Fruit fly (Drosophila melanogaster) whole organism, embryonic: ENCODE data around the gene CG32832.

ENCODE experiments used
- ATbp ChIP-seq: fragments of 200-800 bp; sonication (Bioruptor generic); optimal IDR thresholded peaks from 2 replicates; lab custom pipeline; 2017; ENCODE audit warnings: missing biosample characterization, mild to moderate bottlenecking, missing genetic modification characterization, missing genetic modification reagents
- Abd-B ChIP-seq: fragments of 200-800 bp; sonication (Bioruptor generic); optimal IDR thresholded peaks from 2 replicates; lab custom pipeline; 2018; ENCODE audit warnings: missing biosample characterization, mild to moderate bottlenecking, missing genetic modification characterization, moderate library complexity
- Asciz ChIP-seq: fragments of 200-800 bp; sonication (Bioruptor generic); optimal IDR thresholded peaks from 2 replicates; lab custom pipeline; 2017; ENCODE audit warnings: missing biosample characterization, mild to moderate bottlenecking, missing genetic modification characterization, missing genetic modification reagents
- B-H2 ChIP-seq: fragments of 200-800 bp; sonication (Bioruptor generic); optimal IDR thresholded peaks from 2 replicates; lab custom pipeline; 2018; ENCODE audit warnings: missing biosample characterization, mild to moderate bottlenecking, missing genetic modification characterization
- CG10209 ChIP-seq: fragments of 200-800 bp; sonication (Bioruptor generic); optimal IDR thresholded peaks from 3 replicates; lab custom pipeline; 2017; ENCODE audit warnings: missing biosample characterization, mild to moderate bottlenecking, missing genetic modification characterization, missing genetic modification reagents
- CG12769 ChIP-seq: fragments of 200-800 bp; sonication (Bioruptor generic); optimal IDR thresholded peaks from 2 replicates; lab custom pipeline; 2019; ENCODE audit warnings: missing biosample characterization, mild to moderate bottlenecking, missing genetic modification characterization, moderate library complexity
- CG15269 ChIP-seq: fragments of 200-800 bp; sonication (Bioruptor generic); optimal IDR thresholded peaks from 2 replicates; lab custom pipeline; 2018; ENCODE audit warnings: missing biosample characterization, mild to moderate bottlenecking, missing genetic modification characterization, moderate library complexity
- CG1647 ChIP-seq: fragments of 200-800 bp; sonication (Bioruptor generic); optimal IDR thresholded peaks from 3 replicates; lab custom pipeline; 2016; ENCODE audit warnings: missing biosample characterization, missing genetic modification characterization
- CG2120 ChIP-seq: fragments of 200-800 bp; sonication (Bioruptor generic); optimal IDR thresholded peaks from 3 replicates; lab custom pipeline; 2016; ENCODE audit warnings: missing biosample characterization, missing genetic modification characterization
- CG32532 ChIP-seq: fragments of 200-800 bp; sonication (Bioruptor generic); IDR thresholded peaks from 2 replicates; pipeline ENCODE4 v1.3.6; 2022; ENCODE audit warnings: missing biosample characterization, missing genetic modification characterization
- CG34376 ChIP-seq: fragments of 200-800 bp; sonication (Bioruptor generic); optimal IDR thresholded peaks from 2 replicates; lab custom pipeline; 2018; ENCODE audit warnings: missing biosample characterization, mild to moderate bottlenecking, missing genetic modification characterization
- CG6175 ChIP-seq: fragments of 200-800 bp; sonication (Bioruptor generic); IDR thresholded peaks from 3 replicates; pipeline ENCODE4 v1.3.6; 2022; ENCODE audit warnings: missing biosample characterization, missing genetic modification characterization
- CG6689 ChIP-seq: fragments of 200-800 bp; sonication (Bioruptor generic); IDR thresholded peaks from 2 replicates; pipeline ENCODE4 v1.3.6; 2022; ENCODE audit warnings: missing biosample characterization, missing genetic modification characterization
- Dad ChIP-seq: fragments of 200-800 bp; sonication (Bioruptor generic); optimal IDR thresholded peaks from 3 replicates; lab custom pipeline; 2016; ENCODE audit warnings: missing biosample characterization, missing genetic modification characterization
- Dbx ChIP-seq: fragments of 200-800 bp; sonication (Bioruptor generic); IDR thresholded peaks from 3 replicates; pipeline ENCODE4 v1.3.6; 2022; ENCODE audit warnings: missing biosample characterization, missing genetic modification characterization
- Drgx ChIP-seq: fragments of 200-800 bp; sonication (Bioruptor generic); IDR thresholded peaks from 2 replicates; pipeline ENCODE4 v1.3.6; 2022; ENCODE audit warnings: missing biosample characterization, missing genetic modification characterization
- Eip74EF ChIP-seq, 2 experiments: fragments of 200-800 bp in 1 of 2; fragments of >200 bp in 1 of 2; sonication (Bioruptor generic) in 1 of 2; optimal IDR thresholded peaks; 2 replicates each; lab custom pipeline; 2017 to 2019; ENCODE audit warnings: missing biosample characterization in 2 of 2, missing genetic modification characterization in 2 of 2, mild to moderate bottlenecking in 1 of 2, moderate library complexity in 1 of 2
- GATAe ChIP-seq: fragments of 200-800 bp; sonication (Bioruptor generic); conservative IDR thresholded peaks from 2 replicates; pipeline ENCODE4 v1.3.6; 2022; ENCODE audit warnings: missing biosample characterization, missing genetic modification characterization
- Hey ChIP-seq: fragments of 200-800 bp; sonication (Bioruptor generic); optimal IDR thresholded peaks from 3 replicates; lab custom pipeline; 2018; ENCODE audit warnings: missing biosample characterization, mild to moderate bottlenecking, missing genetic modification characterization
- Hmr ChIP-seq: fragments of 200-800 bp; sonication (Bioruptor generic); optimal IDR thresholded peaks from 3 replicates; lab custom pipeline; 2017; ENCODE audit warnings: mild to moderate bottlenecking, missing biosample characterization, missing genetic modification reagents, missing genetic modification characterization
- Hr78 ChIP-seq, 2 experiments: fragments of 200-800 bp in 1 of 2; fragments of >200 bp in 1 of 2; sonication (Bioruptor generic) in 1 of 2; optimal IDR thresholded peaks; 2 replicates each; lab custom pipeline; 2017 to 2019; ENCODE audit warnings: missing biosample characterization in 2 of 2, missing genetic modification characterization in 2 of 2, mild to moderate bottlenecking in 1 of 2, moderate library complexity in 1 of 2
- Lim3 ChIP-seq: fragments of 200-800 bp; sonication (Bioruptor generic); IDR thresholded peaks from 2 replicates; pipeline ENCODE4 v1.3.6; 2022; ENCODE audit warnings: missing biosample characterization, missing genetic modification characterization
- Med ChIP-seq: fragments of 200-800 bp; sonication (Bioruptor generic); peaks from one replicate; lab custom pipeline; 2016; ENCODE audit warnings: missing biosample characterization, missing genetic modification characterization, mild to moderate bottlenecking, inconsistent platforms, moderate library complexity
- Nf-YA ChIP-seq: fragments of 200-800 bp; sonication (Bioruptor generic); IDR thresholded peaks from 2 replicates; pipeline ENCODE4 v1.3.6; 2022; ENCODE audit warnings: missing biosample characterization, missing genetic modification characterization
- Nf-YC ChIP-seq: fragments of 200-800 bp; optimal IDR thresholded peaks from 3 replicates; lab custom pipeline; 2019; ENCODE audit warnings: missing biosample characterization, mild to moderate bottlenecking, missing genetic modification characterization, moderate library complexity
- Optix ChIP-seq: fragments of 200-800 bp; sonication (Bioruptor generic); IDR thresholded peaks from 3 replicates; pipeline ENCODE4 v1.3.6; 2022; ENCODE audit warnings: missing biosample characterization, missing genetic modification characterization
- Pdp1 ChIP-seq, 2 experiments: fragments of 200-800 bp; sonication (Bioruptor generic); optimal IDR thresholded peaks; 3 replicates each; lab custom pipeline; 2016; ENCODE audit warnings: missing biosample characterization in 2 of 2, missing genetic modification characterization in 2 of 2, mild to moderate bottlenecking in 1 of 2, moderate library complexity in 1 of 2
- Usf ChIP-seq: fragments of 200-800 bp; sonication (Bioruptor generic); optimal IDR thresholded peaks from 2 replicates; lab custom pipeline; 2017; ENCODE audit warnings: missing genotype, missing biosample characterization, missing genetic modification characterization
- chinmo ChIP-seq: fragments of 200-800 bp; sonication (Bioruptor generic); IDR thresholded peaks from 4 replicates; pipeline ENCODE4 v1.3.6; 2022; ENCODE audit warnings: missing biosample characterization, missing genetic modification characterization; ENCODE audit not compliant: partially characterized antibody
- ci ChIP-seq: fragments of 200-800 bp; sonication (Bioruptor generic); IDR thresholded peaks from 3 replicates; pipeline ENCODE4 v1.3.6; 2022; ENCODE audit warnings: missing biosample characterization, missing genetic modification characterization
- crol ChIP-seq: fragments of 200-800 bp; sonication (Bioruptor generic); IDR thresholded peaks from 2 replicates; pipeline ENCODE4 v1.3.6; 2022; ENCODE audit warnings: missing biosample characterization, missing genetic modification characterization
- cwo ChIP-seq: fragments of 200-800 bp; sonication (Bioruptor generic); optimal IDR thresholded peaks from 3 replicates; lab custom pipeline; 2017; ENCODE audit warnings: missing biosample characterization, missing genetic modification characterization, mild to moderate bottlenecking, moderate library complexity, missing genetic modification reagents
- eve ChIP-seq, 2 experiments: fragments of >200 bp; optimal IDR thresholded peaks; 2 replicates each; lab custom pipeline; 2017; ENCODE audit warnings: missing biosample characterization in 2 of 2, missing genetic modification characterization in 2 of 2
- exex ChIP-seq: fragments of 200-800 bp; sonication (Bioruptor generic); optimal IDR thresholded peaks from 4 replicates; lab custom pipeline; 2018; ENCODE audit warnings: missing biosample characterization, mild to moderate bottlenecking, missing genetic modification characterization, moderate library complexity
- ftz-f1 ChIP-seq: fragments of 200-800 bp; sonication (Bioruptor generic); optimal IDR thresholded peaks from 2 replicates; lab custom pipeline; 2016; ENCODE audit warnings: missing biosample characterization, missing genetic modification characterization
- grn ChIP-seq: fragments of 200-800 bp; sonication (Bioruptor generic); optimal IDR thresholded peaks from 3 replicates; lab custom pipeline; 2017; ENCODE audit warnings: missing biosample characterization, missing genetic modification characterization
- h ChIP-seq: fragments of >200 bp; optimal IDR thresholded peaks from 2 replicates; lab custom pipeline; 2017
- her ChIP-seq: fragments of 200-800 bp; sonication (Bioruptor generic); optimal IDR thresholded peaks from 2 replicates; lab custom pipeline; 2016; ENCODE audit warnings: missing biosample characterization, missing genetic modification characterization
- mirr ChIP-seq: fragments of 200-800 bp; sonication (Bioruptor generic); optimal IDR thresholded peaks from 3 replicates; lab custom pipeline; 2018; ENCODE audit warnings: missing biosample characterization, mild to moderate bottlenecking, missing genetic modification characterization
- mld ChIP-seq: fragments of 200-800 bp; sonication (Bioruptor generic); IDR thresholded peaks from 3 replicates; pipeline ENCODE4 v1.3.6; 2022; ENCODE audit warnings: missing biosample characterization, missing genetic modification characterization; ENCODE audit not compliant: partially characterized antibody
- otp ChIP-seq: fragments of 200-800 bp; sonication (Bioruptor generic); IDR thresholded peaks from 3 replicates; pipeline ENCODE4, ENCODE4 v1.3.6; 2022; ENCODE audit warnings: missing biosample characterization, missing genetic modification characterization
- scrt ChIP-seq: fragments of 200-800 bp; sonication (Bioruptor generic); optimal IDR thresholded peaks from 2 replicates; lab custom pipeline; 2018; ENCODE audit warnings: missing biosample characterization, mild to moderate bottlenecking, missing genetic modification characterization, moderate library complexity
- sug ChIP-seq: fragments of 200-800 bp; optimal IDR thresholded peaks from 2 replicates; lab custom pipeline; 2019; ENCODE audit warnings: missing biosample characterization, mild to moderate bottlenecking, missing genetic modification characterization, moderate library complexity
- tgo ChIP-seq: fragments of 200-800 bp; sonication (Bioruptor generic); IDR thresholded peaks from 3 replicates; pipeline ENCODE4 v1.3.6; 2022; ENCODE audit warnings: missing biosample characterization, missing genetic modification characterization
- toy ChIP-seq: fragments of 200-800 bp; sonication (Bioruptor generic); IDR thresholded peaks from 2 replicates; pipeline ENCODE4 v1.3.6; 2022; ENCODE audit warnings: missing biosample characterization, missing genetic modification characterization
- twi ChIP-seq: fragments of 200-800 bp; optimal IDR thresholded peaks from 2 replicates; lab custom pipeline; 2019; ENCODE audit warnings: missing biosample characterization, mild to moderate bottlenecking, missing genetic modification characterization, moderate library complexity

Gene CG32832

DNA sequence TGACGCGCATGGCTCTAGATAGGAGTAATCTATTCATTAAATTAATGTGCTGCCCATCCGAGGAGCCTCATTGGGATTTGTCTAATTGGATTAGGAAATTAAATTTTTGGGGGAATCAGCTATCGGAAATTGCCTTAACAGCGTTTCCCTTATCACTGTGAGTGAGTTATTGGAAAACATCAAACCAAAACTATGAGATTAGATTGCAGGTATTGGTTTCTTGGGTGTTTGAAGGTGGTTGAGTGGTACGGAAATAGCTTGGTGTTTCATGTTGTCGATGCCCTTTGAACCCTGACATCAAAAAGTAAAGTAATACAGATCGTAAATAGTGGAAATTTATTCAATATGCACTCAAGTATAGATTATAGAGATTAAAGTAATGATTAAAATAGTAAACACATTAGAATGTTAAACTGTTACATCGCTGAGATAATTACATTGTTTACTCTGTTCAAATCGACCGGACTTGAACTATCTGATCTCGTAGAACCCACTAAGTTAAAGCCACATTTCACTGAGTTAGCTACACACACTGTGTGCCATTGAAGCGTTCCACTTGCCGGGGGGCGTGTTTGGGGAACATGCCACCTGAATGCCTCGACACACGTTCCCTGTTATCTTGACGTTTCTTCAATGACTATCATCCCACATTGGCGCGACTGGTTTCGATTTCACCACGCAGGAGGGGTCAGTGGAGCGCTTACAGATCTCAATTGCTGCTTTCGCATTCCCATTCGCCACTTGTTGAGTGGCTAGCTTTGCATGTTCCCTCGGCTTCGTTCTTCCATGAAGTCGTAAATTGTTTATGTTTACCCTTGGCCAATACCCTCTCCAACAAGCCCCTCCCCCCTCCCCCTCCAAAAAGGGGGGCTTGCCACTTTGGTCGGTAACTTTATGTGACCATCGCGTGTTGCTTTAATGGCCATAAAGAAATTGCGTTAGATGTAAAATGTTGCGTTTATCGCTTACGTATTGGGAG is 4.1 kb upstream of the CG32832 start:
- no peak for TF ChIP-seq h (lab: Kevin White, UChicago)
- no peak for TF ChIP-seq Optix (GFP tag; lab: Robert Waterston, UW)
- peak; percentile 21 for TF ChIP-seq ATbp (GFP tag; lab: Kevin White, UChicago)
- no peak for TF ChIP-seq Dad (GFP tag; lab: Kevin White, UChicago)
- TF ChIP-seq crol (GFP tag; lab: Robert Waterston, UW) = peak; percentile 85
- 0 out of 3 replicates have a peak, but pooled peaks have one; percentile 45 for TF ChIP-seq Dbx
- peak; percentile 59 for TF ChIP-seq sug
- TF ChIP-seq ci (GFP tag; lab: Robert Waterston, UW) = peak; percentile 47; the same call in 2 of the 3 replicates
- peak; percentile 98 for TF ChIP-seq mirr (GFP tag; lab: Kevin White, UChicago)
- TF ChIP-seq chinmo (GFP tag; lab: Robert Waterston, UW) = peak; percentile 56; the same call in 2 of the 4 replicates
- 0 out of 2 replicates have a peak, but pooled peaks have one; percentile 20 for TF ChIP-seq toy (GFP tag; lab: Robert Waterston, UW)
- TF ChIP-seq her (GFP tag; lab: Kevin White, UChicago) = no peak
- TF ChIP-seq B-H2 (GFP tag; lab: Kevin White, UChicago) = no peak
- TF ChIP-seq cwo = peak; percentile 9
- TF ChIP-seq ftz-f1 (GFP tag; lab: Kevin White, UChicago) = peak; percentile 30
- no peak for TF ChIP-seq CG1647 (GFP tag; lab: Kevin White, UChicago)
- peak in 1 of 2 experiments; percentile 97 for TF ChIP-seq Hr78 (GFP tag; optimal IDR thresholded peaks at IDR 0.05; lab: Kevin White, UChicago)
- TF ChIP-seq Nf-YC (tag; lab: Kevin White, UChicago) = no peak
- TF ChIP-seq Hey (tag; lab: Kevin White, UChicago) = peak; percentile 11
- TF ChIP-seq Eip74EF (GFP tag; optimal IDR thresholded peaks at IDR 0.05; lab: Kevin White, UChicago) = peak in 1 of 2 experiments; percentile 19
- peak; percentile 10; the same call in 1 of the 2 replicates for TF ChIP-seq Lim3 (GFP tag; lab: Robert Waterston, UW)
- peak; percentile 34; the same call in 1 of the 2 replicates for TF ChIP-seq GATAe (GFP tag; lab: Robert Waterston, UW)
- TF ChIP-seq mld (GFP tag; lab: Robert Waterston, UW) = no peak
- 0 out of 2 replicates have a peak, but pooled peaks have one; percentile 8 for TF ChIP-seq CG6689 (GFP tag; lab: Robert Waterston, UW)
- TF ChIP-seq Asciz (GFP tag; lab: Kevin White, UChicago) = peak; percentile 6
- peak; percentile 9 for TF ChIP-seq CG10209
- no peak for TF ChIP-seq twi
- no peak for TF ChIP-seq Usf (GFP tag; lab: Kevin White, UChicago)
- TF ChIP-seq CG34376 = peak; percentile 84
- TF ChIP-seq exex (tag; lab: Kevin White, UChicago) = peak; percentile 98
- peak; percentile 2 for TF ChIP-seq CG15269 (tag; lab: Kevin White, UChicago)
- peak; percentile 58 for TF ChIP-seq grn (GFP tag; lab: Kevin White, UChicago)
- TF ChIP-seq Pdp1 (GFP tag; optimal IDR thresholded peaks at IDR 0.05; lab: Kevin White, UChicago) = peak in 1 of 2 experiments; percentile 61
- peak; percentile 17; the same call in 1 of the 2 replicates for TF ChIP-seq Drgx (GFP tag; lab: Robert Waterston, UW)
- peak; percentile 42 for TF ChIP-seq Abd-B (GFP tag; lab: Kevin White, UChicago)
- TF ChIP-seq scrt = peak; percentile 61
- peak; percentile 25 for TF ChIP-seq CG2120 (GFP tag; lab: Kevin White, UChicago)
- TF ChIP-seq Nf-YA (GFP tag; lab: Robert Waterston, UW) = 0 out of 2 replicates have a peak, but pooled peaks have one; percentile 13
- peak; percentile 20 for TF ChIP-seq CG12769
- TF ChIP-seq otp = 0 out of 3 replicates have a peak, but pooled peaks have one; percentile 32
- peak in 1 of 2 experiments; percentile 35 for TF ChIP-seq eve (GFP tag; optimal IDR thresholded peaks at IDR 0.05; lab: Kevin White, UChicago)
- peak; percentile 8 for TF ChIP-seq Hmr
- peak; percentile 19; the same call in 1 of the 2 replicates for TF ChIP-seq CG32532 (GFP tag; lab: Robert Waterston, UW)
- TF ChIP-seq CG6175 (GFP tag; lab: Robert Waterston, UW) = 0 out of 3 replicates have a peak, but pooled peaks have one; percentile 52
- TF ChIP-seq tgo (GFP tag; lab: Robert Waterston, UW) = no peak
- TF ChIP-seq Med (GFP tag; lab: Kevin White, UChicago) = peak; percentile 77
